Fruit fly (Drosophila melanogaster) whole organism, wandering third instar larva: ENCODE measurements around the gene shps.
A peak's percentile ranks its signal among the peaks of the same experiment; 100 is the strongest.

ENCODE experiments used
- Hr78 ChIP-seq: fragments of >200 bp; optimal IDR thresholded peaks from 2 replicates; lab custom pipeline; 2017; ENCODE audit warnings: missing biosample characterization, missing genetic modification characterization
- Hr83 ChIP-seq: fragments of 200-300 bp; sonication (Bioruptor generic); optimal IDR thresholded peaks from 2 replicates; lab custom pipeline; 2016; ENCODE audit warnings: missing biosample characterization, mild to moderate bottlenecking, missing genetic modification characterization, moderate library complexity; ENCODE audit not compliant: poor library complexity, severe bottlenecking
- dsf ChIP-seq: sonication (Bioruptor generic); optimal IDR thresholded peaks from 2 replicates; lab custom pipeline; 2016; ENCODE audit warnings: missing biosample characterization, missing genetic modification characterization, borderline replicate concordance
- foxo ChIP-seq, 2 experiments: fragments of 200-800 bp; sonication (Bioruptor generic); optimal IDR thresholded peaks; 2 replicates in 1 of 2; 3 replicates in 1 of 2; lab custom pipeline; 2016 to 2017; ENCODE audit warnings: missing biosample characterization in 2 of 2, missing genetic modification characterization in 2 of 2
- pan ChIP-seq: fragments of >200 bp; optimal IDR thresholded peaks from 2 replicates; lab custom pipeline; 2017
- usp ChIP-seq: fragments of >200 bp; optimal IDR thresholded peaks from 2 replicates; lab custom pipeline; 2017; ENCODE audit warnings: missing biosample characterization, missing genetic modification characterization

DNA sequence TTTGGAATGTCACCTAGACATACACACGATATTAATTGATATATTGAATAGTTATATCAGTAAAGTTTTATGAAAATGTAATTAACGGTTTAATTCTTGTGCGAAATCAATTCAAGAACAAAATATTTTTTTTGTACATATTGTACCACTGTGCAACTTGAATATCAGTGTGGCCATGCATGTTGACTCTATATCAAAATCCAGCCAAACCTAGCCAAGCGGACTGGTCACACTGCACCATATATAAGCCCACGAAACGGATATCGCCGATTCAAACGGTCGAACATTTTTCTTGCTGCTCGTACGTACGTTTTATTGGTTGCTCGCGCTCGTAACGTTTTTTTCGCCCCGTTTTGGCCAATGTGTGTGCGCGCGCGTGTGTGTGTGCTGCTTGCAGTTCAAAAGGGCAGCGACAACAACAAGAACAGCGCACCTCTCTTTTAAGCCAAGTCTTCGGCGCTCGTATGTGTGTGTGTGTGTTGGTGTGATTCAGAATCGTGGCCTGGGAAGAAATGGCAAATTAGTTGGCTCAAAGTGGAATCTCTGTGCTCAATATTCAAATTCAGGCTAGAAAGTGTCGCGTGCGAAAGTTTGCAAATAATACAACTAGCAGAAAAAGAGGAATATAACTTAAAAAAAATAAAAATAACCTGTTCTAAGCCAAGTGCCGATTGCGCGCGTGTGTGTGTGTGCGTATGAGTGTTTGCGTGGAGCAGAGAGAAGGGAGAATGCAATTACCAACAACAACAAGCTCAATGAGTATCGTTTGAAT lies 15.6 kb downstream of the shps start, which contains the start of gene crb:
- TF ChIP-seq foxo (GFP tag; optimal IDR thresholded peaks at IDR 0.05; lab: Kevin White, UChicago) = peak in 1 of 2 experiments; percentile 69
- no peak for TF ChIP-seq pan (lab: Kevin White, UChicago)
- no peak for TF ChIP-seq usp (GFP tag; lab: Kevin White, UChicago)
- TF ChIP-seq dsf (GFP tag; lab: Kevin White, UChicago) = no peak
- no peak for TF ChIP-seq Hr78
- peak; percentile 80 for TF ChIP-seq Hr83 (GFP tag; lab: Kevin White, UChicago)
